Fruit fly (Drosophila melanogaster): Measurements from ENCODE around the gene Adk2.

The Adk2 gene

DNA sequence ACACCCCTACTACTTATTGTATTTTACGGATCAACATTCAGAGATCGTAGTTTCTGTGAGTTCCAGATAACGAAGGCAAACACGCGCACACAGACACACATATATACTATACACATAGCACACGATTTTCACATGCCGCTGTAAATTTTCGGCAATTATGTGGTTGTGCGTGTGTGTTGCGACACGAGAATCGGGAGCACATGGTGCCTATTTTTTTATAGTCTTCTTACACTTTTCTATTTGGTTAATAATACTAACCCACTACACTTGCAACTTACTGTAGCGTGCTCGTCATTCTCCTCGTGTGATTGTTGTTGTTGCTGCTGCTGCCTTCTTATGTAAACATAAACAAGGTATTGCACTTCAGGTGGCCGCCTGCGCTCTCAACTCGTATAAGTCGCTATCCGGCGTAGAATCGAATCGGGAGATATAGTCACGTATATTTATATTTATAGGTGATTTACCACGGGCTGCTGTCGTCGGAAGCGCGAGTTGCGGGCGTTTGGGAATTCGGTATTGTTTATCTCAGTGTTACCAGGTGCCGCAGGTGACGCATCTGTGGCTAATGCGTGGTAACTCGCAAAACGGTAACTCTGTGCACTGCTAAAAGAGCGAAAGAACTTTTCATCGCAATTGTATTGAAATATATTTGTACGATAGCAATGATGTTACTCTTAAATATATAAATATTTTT, at the start of gene Adk2 (continued):
- TF ChIP-seq Kr (GFP tag; optimal IDR thresholded peaks at IDR 0.05) (no peak), chn (GFP tag; optimal IDR thresholded peaks at IDR 0.05) (no peak), CG17385 (GFP tag; optimal IDR thresholded peaks at IDR 0.05) (no peak), CG8089 (GFP tag; optimal IDR thresholded peaks at IDR 0.05) (no peak), CG30431 (GFP tag; optimal IDR thresholded peaks at IDR 0.05) (no peak), toy (GFP tag; IDR thresholded peaks at IDR 0.05) (no peak; the same call in 1 of the 2 replicates), wek (GFP tag; optimal IDR thresholded peaks at IDR 0.05) (no peak), CG3281 (GFP tag; optimal IDR thresholded peaks at IDR 0.05) (no peak), Scr (GFP tag; IDR thresholded peaks at IDR 0.05; ENCODE audit: partially characterized antibody) (no peak), Hmr (GFP tag; optimal IDR thresholded peaks at IDR 0.05) (no peak), CG2678 (tag; optimal IDR thresholded peaks at IDR 0.05) (no peak), hbn (GFP tag; IDR thresholded peaks at IDR 0.05; ENCODE audit: partially characterized antibody) (no peak), Blimp-1 (GFP tag; optimal IDR thresholded peaks at IDR 0.05) (peak; percentile 3), CkIIα-i1 (GFP tag; IDR thresholded peaks at IDR 0.05) (no peak), Hey (tag; optimal IDR thresholded peaks at IDR 0.05) (no peak), CG14014 (GFP tag; IDR thresholded peaks at IDR 0.05) (peak; percentile 44), ranshi (GFP tag; IDR thresholded peaks at IDR 0.05) (peak; percentile 55; the same call in 1 of the 2 replicates), Fer2 (tag; optimal IDR thresholded peaks at IDR 0.05) (no peak), YL-1 (GFP tag; optimal IDR thresholded peaks at IDR 0.05) (peak; percentile 66), tll (GFP tag; optimal IDR thresholded peaks at IDR 0.05) (no peak), CG9932 (GFP tag; IDR thresholded peaks at IDR 0.05) (peak; percentile 76), CG2202 (tag; optimal IDR thresholded peaks at IDR 0.05) (no peak), CG34422 (GFP tag; IDR thresholded peaks at IDR 0.05) (peak; percentile 69; the same call in 2 of the 3 replicates), exex (tag; optimal IDR thresholded peaks at IDR 0.05) (peak; percentile 44), Gsc (GFP tag; IDR thresholded peaks at IDR 0.05) (no peak), rib (GFP tag; IDR thresholded peaks at IDR 0.05) (no peak), Side (GFP tag; optimal IDR thresholded peaks at IDR 0.05) (no peak), Ptx1 (GFP tag; IDR thresholded peaks at IDR 0.05) (peak; percentile 71), CG13424 (tag; optimal IDR thresholded peaks at IDR 0.05) (no peak), CG12104 (GFP tag; optimal IDR thresholded peaks at IDR 0.05) (no peak), CG9876 (GFP tag; optimal IDR thresholded peaks at IDR 0.05) (no peak), CG11504 (tag; optimal IDR thresholded peaks at IDR 0.05) (peak; percentile 22), pzg (GFP tag; optimal IDR thresholded peaks at IDR 0.05) (peak; percentile 73), chinmo (GFP tag; IDR thresholded peaks at IDR 0.05; ENCODE audit: partially characterized antibody) (no peak), gem (tag; optimal IDR thresholded peaks at IDR 0.05) (no peak), CG31365 (tag; optimal IDR thresholded peaks at IDR 0.05) (no peak), CG12155 (GFP tag; optimal IDR thresholded peaks at IDR 0.05) (no peak), vfl (GFP tag; optimal IDR thresholded peaks at IDR 0.05) (no peak), psq (GFP tag; optimal IDR thresholded peaks at IDR 0.05) (no peak), crol (GFP tag; IDR thresholded peaks at IDR 0.05) (no peak), crc (GFP tag; optimal IDR thresholded peaks at IDR 0.05) (no peak), CG6689 (GFP tag; IDR thresholded peaks at IDR 0.05) (peak; percentile 35; the same call in 1 of the 2 replicates), emc (GFP tag; optimal IDR thresholded peaks at IDR 0.05) (no peak), CG6272 (GFP tag; IDR thresholded peaks at IDR 0.05) (peak; percentile 70), Bgb (GFP tag; IDR thresholded peaks at IDR 0.05; ENCODE audit: partially characterized antibody) (peak; percentile 53), CG6813 (GFP tag; optimal IDR thresholded peaks at IDR 0.05) (no peak), yki (optimal IDR thresholded peaks at IDR 0.05) (no peak), prd (optimal IDR thresholded peaks at IDR 0.05) (no peak), prd (GFP tag; IDR thresholded peaks at IDR 0.05) (peak; percentile 67), sima (GFP tag; optimal IDR thresholded peaks at IDR 0.05) (no peak)
